Worm (Caenorhabditis elegans) whole organism, L1 larva: ENCODE data around the gene C18C4.7.

ENCODE experiments used
- C04F5.9 ChIP-seq: sonication (generic microtip); optimal IDR thresholded peaks from 2 replicates; lab custom pipeline; 2016; ENCODE audit warnings: missing genetic modification characterization, missing compliant biosample characterization
- C34B4.2 ChIP-seq: sonication (generic microtip); optimal IDR thresholded peaks from 2 replicates; lab custom pipeline; 2017; ENCODE audit warnings: mild to moderate bottlenecking, missing genetic modification characterization, missing compliant biosample characterization
- ceh-8 ChIP-seq: fragments of 200-800 bp; sonication (Bioruptor generic); optimal IDR thresholded peaks from 2 replicates; lab custom pipeline; 2018; ENCODE audit warnings: mild to moderate bottlenecking, missing genetic modification characterization, moderate library complexity, missing compliant biosample characterization
- ceh-88 ChIP-seq: fragments of 200-800 bp; sonication (Bioruptor generic); IDR thresholded peaks from 2 replicates; pipeline ENCODE4 v1.3.6; 2022; ENCODE audit warnings: missing genetic modification characterization, missing compliant biosample characterization
- ces-1 ChIP-seq: fragments of 150-350 bp; optimal IDR thresholded peaks from 2 replicates; lab custom pipeline; 2014; ENCODE audit warnings: missing biosample characterization, missing genetic modification reagents, missing genetic modification characterization
- dpl-1 ChIP-seq, 3 experiments: fragments of 150-350 bp in 2 of 3; sonication (generic microtip) in 1 of 3; optimal IDR thresholded peaks; 2 replicates each; lab custom pipeline; 2014 to 2017; ENCODE audit warnings: missing biosample characterization in 3 of 3, missing genetic modification characterization in 3 of 3, missing genetic modification reagents in 3 of 3
- efl-3 ChIP-seq: fragments of 200-800 bp; sonication (Bioruptor generic); optimal IDR thresholded peaks from 2 replicates; lab custom pipeline; 2018; ENCODE audit warnings: mild to moderate bottlenecking, missing genetic modification characterization, missing compliant biosample characterization
- elt-2 ChIP-seq: sonication (generic microtip); optimal IDR thresholded peaks from 2 replicates; lab custom pipeline; 2016; ENCODE audit warnings: missing genetic modification characterization, mild to moderate bottlenecking, inconsistent platforms, missing compliant biosample characterization, missing genetic modification reagents
- elt-3 ChIP-seq, 6 experiments: fragments of 150-350 bp in 1 of 6; sonication (generic microtip); optimal IDR thresholded peaks; 2 replicates each; lab custom pipeline; 2017 to 2018; ENCODE audit warnings: missing biosample characterization in 6 of 6, missing genetic modification characterization in 6 of 6, inconsistent platforms in 1 of 6
- ets-5 ChIP-seq: fragments of 200-800 bp; sonication (Bioruptor generic); IDR thresholded peaks from 2 replicates; pipeline ENCODE4 v1.3.6; 2022; ENCODE audit warnings: missing genetic modification characterization, missing compliant biosample characterization
- fkh-8 ChIP-seq: sonication (generic microtip); optimal IDR thresholded peaks from 2 replicates; lab custom pipeline; 2016; ENCODE audit warnings: mild to moderate bottlenecking, missing genetic modification characterization, missing compliant biosample characterization
- fos-1 ChIP-seq: fragments of 150-350 bp; optimal IDR thresholded peaks from 2 replicates; lab custom pipeline; 2014; ENCODE audit warnings: missing biosample characterization, missing genetic modification characterization
- hlh-17 ChIP-seq: fragments of 200-800 bp; sonication (Bioruptor generic); optimal IDR thresholded peaks from 2 replicates; lab custom pipeline; 2018; ENCODE audit warnings: missing genetic modification characterization, mild to moderate bottlenecking, missing compliant biosample characterization, moderate library complexity, borderline replicate concordance
- hlh-4 ChIP-seq: sonication (generic microtip); optimal IDR thresholded peaks from 2 replicates; lab custom pipeline; 2016; ENCODE audit warnings: mild to moderate bottlenecking, missing genetic modification characterization, missing compliant biosample characterization
- hpl-2 ChIP-seq: fragments of 150-350 bp; optimal IDR thresholded peaks from 2 replicates; lab custom pipeline; 2014; ENCODE audit warnings: missing biosample characterization, missing genetic modification reagents, missing genetic modification characterization
- irx-1 ChIP-seq: sonication (generic microtip); optimal IDR thresholded peaks from 2 replicates; lab custom pipeline; 2016; ENCODE audit warnings: missing genetic modification characterization, missing compliant biosample characterization
- isw-1 ChIP-seq: fragments of 200-800 bp; sonication (Bioruptor generic); IDR thresholded peaks from 2 replicates; pipeline ENCODE4 v1.3.6; 2022; ENCODE audit warnings: missing genetic modification characterization, missing compliant biosample characterization
- lin-14 ChIP-seq: fragments of 200-800 bp; sonication (Bioruptor generic); optimal IDR thresholded peaks from 2 replicates; lab custom pipeline; 2018; ENCODE audit warnings: mild to moderate bottlenecking, missing genetic modification characterization, moderate library complexity, missing compliant biosample characterization
- lin-35 ChIP-seq, 2 experiments: fragments of 150-350 bp; optimal IDR thresholded peaks; 2 replicates each; lab custom pipeline; 2014; ENCODE audit warnings: missing biosample characterization in 2 of 2, missing genetic modification characterization in 2 of 2, missing genetic modification reagents in 2 of 2
- lsy-2 ChIP-seq, 2 experiments: fragments of 150-350 bp; optimal IDR thresholded peaks; 2 replicates each; lab custom pipeline; 2014; ENCODE audit warnings: missing biosample characterization in 2 of 2, missing genetic modification characterization in 2 of 2
- mep-1 ChIP-seq: fragments of 150-350 bp; optimal IDR thresholded peaks from 2 replicates; lab custom pipeline; 2014; ENCODE audit warnings: missing biosample characterization, missing genetic modification characterization
- nhr-20 ChIP-seq: sonication (generic microtip); optimal IDR thresholded peaks from 2 replicates; lab custom pipeline; 2016; ENCODE audit warnings: mild to moderate bottlenecking, missing genetic modification characterization, missing compliant biosample characterization
- nhr-47 ChIP-seq: sonication (generic microtip); optimal IDR thresholded peaks from 2 replicates; lab custom pipeline; 2016; ENCODE audit warnings: mild to moderate bottlenecking, missing genetic modification characterization, moderate library complexity, missing compliant biosample characterization
- nhr-71 ChIP-seq: sonication (generic microtip); optimal IDR thresholded peaks from 2 replicates; lab custom pipeline; 2016; ENCODE audit warnings: mild to moderate bottlenecking, missing genetic modification characterization, moderate library complexity, missing compliant biosample characterization
- nhr-85 ChIP-seq: sonication (generic microtip); peaks from one replicate; lab custom pipeline; 2016; ENCODE audit warnings: missing genetic modification characterization, inconsistent platforms, missing compliant biosample characterization
- nhr-90 ChIP-seq: sonication (generic microtip); optimal IDR thresholded peaks from 2 replicates; lab custom pipeline; 2016; ENCODE audit warnings: mild to moderate bottlenecking, missing genetic modification characterization, missing compliant biosample characterization; ENCODE audit not compliant: poor library complexity
- pag-3 ChIP-seq: sonication (generic microtip); optimal IDR thresholded peaks from 2 replicates; lab custom pipeline; 2017; ENCODE audit warnings: missing genetic modification characterization, mild to moderate bottlenecking, missing compliant biosample characterization, antibody characterized with exemption, borderline replicate concordance; ENCODE audit not compliant: insufficient read depth
- pax-3 ChIP-seq: fragments of 200-800 bp; sonication (Bioruptor generic); optimal IDR thresholded peaks from 2 replicates; lab custom pipeline; 2018; ENCODE audit warnings: mild to moderate bottlenecking, missing genetic modification characterization, moderate library complexity, missing compliant biosample characterization
- pqm-1 ChIP-seq: sonication (generic microtip); optimal IDR thresholded peaks from 3 replicates; lab custom pipeline; 2017; ENCODE audit warnings: missing biosample characterization, missing genetic modification characterization
- rnt-1 ChIP-seq: sonication (generic microtip); optimal IDR thresholded peaks from 2 replicates; lab custom pipeline; 2016; ENCODE audit warnings: mild to moderate bottlenecking, missing genetic modification characterization, moderate library complexity, missing compliant biosample characterization
- sox-4 ChIP-seq: sonication (generic microtip); optimal IDR thresholded peaks from 2 replicates; lab custom pipeline; 2016; ENCODE audit warnings: missing genetic modification characterization, missing compliant biosample characterization
- sup-37 ChIP-seq: fragments of 200-800 bp; sonication (Bioruptor generic); optimal IDR thresholded peaks from 2 replicates; lab custom pipeline; 2018; ENCODE audit warnings: mild to moderate bottlenecking, missing genetic modification characterization, missing compliant biosample characterization
- tbx-2 ChIP-seq: sonication (generic microtip); optimal IDR thresholded peaks from 2 replicates; lab custom pipeline; 2016; ENCODE audit warnings: missing genetic modification characterization, missing compliant biosample characterization
- unc-130 ChIP-seq: fragments of 150-350 bp; optimal IDR thresholded peaks from 2 replicates; lab custom pipeline; 2017; ENCODE audit warnings: missing biosample characterization, missing genetic modification characterization, inconsistent platforms
- unc-62 ChIP-seq: fragments of 150-350 bp; optimal IDR thresholded peaks from 2 replicates; lab custom pipeline; 2014; ENCODE audit warnings: missing biosample characterization, missing genetic modification reagents, missing genetic modification characterization
- zip-4 ChIP-seq: fragments of 200-800 bp; sonication (Bioruptor generic); optimal IDR thresholded peaks from 2 replicates; lab custom pipeline; 2018; ENCODE audit warnings: mild to moderate bottlenecking, missing genetic modification characterization, moderate library complexity, missing compliant biosample characterization
- ztf-11 ChIP-seq, 2 experiments: sonication (generic microtip); optimal IDR thresholded peaks; 2 replicates each; lab custom pipeline; 2016 to 2017; ENCODE audit warnings: missing genetic modification characterization in 2 of 2, missing biosample characterization in 1 of 2, missing compliant biosample characterization in 1 of 2

C18C4.7 gene

ce11 chrV:5567119-5567518 lies at the start of gene C18C4.7:
C18C4.7 (minus strand) TSS chrV:5567219.
- no peak for TF ChIP-seq pqm-1 (tag; lab: Kevin White, UChicago)
- no peak for TF ChIP-seq elt-2 (tag; lab: Kevin White, UChicago)
- no peak for TF ChIP-seq zip-4 (GFP tag; lab: Kevin White, UChicago)
- TF ChIP-seq hpl-2 (GFP tag; lab: Kevin White, UChicago): no peak
- no peak for TF ChIP-seq hlh-4
- no peak for TF ChIP-seq irx-1
- TF ChIP-seq nhr-85 (tag; lab: Kevin White, UChicago): no peak
- no peak for TF ChIP-seq mep-1 (tag; lab: Kevin White, UChicago)
- TF ChIP-seq lsy-2 (tag; optimal IDR thresholded peaks at IDR 0.05; lab: Kevin White, UChicago): no peak
- TF ChIP-seq sox-4 (tag; lab: Kevin White, UChicago): no peak
- no peak for TF ChIP-seq ceh-8 (GFP tag; lab: Kevin White, UChicago)
- TF ChIP-seq nhr-20 (tag; lab: Kevin White, UChicago): no peak

DNA sequence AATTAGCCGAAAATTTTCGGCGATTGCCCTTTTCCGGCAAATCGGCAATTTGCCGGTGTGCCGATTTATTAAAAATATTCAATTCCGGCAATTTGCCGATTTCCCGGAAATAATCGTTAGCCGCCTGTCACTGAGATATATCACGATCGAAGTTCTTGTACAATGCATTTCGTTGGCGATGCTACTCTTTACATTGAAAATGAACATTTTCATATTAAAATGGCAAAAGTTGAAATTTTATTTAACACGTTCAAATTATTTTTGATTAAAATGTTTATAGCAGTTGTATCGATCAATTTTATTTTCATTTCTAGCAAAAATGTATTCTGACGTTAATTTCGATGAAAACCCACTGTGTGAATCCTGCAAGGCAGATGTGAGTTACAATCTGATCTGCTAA lies 47.7 kb upstream of the C18C4.7 start, which contains the start of gene M03E7.3:
TSS of gene M03E7.3 (plus strand) at position 301 of the 400 bp plus-strand sequence.
- TF ChIP-seq rnt-1 (tag; lab: Kevin White, UChicago): no peak
- TF ChIP-seq fkh-8: no peak
- TF ChIP-seq nhr-90 (tag; lab: Kevin White, UChicago): no peak
- TF ChIP-seq efl-3 (GFP tag; lab: Kevin White, UChicago): no peak

DNA sequence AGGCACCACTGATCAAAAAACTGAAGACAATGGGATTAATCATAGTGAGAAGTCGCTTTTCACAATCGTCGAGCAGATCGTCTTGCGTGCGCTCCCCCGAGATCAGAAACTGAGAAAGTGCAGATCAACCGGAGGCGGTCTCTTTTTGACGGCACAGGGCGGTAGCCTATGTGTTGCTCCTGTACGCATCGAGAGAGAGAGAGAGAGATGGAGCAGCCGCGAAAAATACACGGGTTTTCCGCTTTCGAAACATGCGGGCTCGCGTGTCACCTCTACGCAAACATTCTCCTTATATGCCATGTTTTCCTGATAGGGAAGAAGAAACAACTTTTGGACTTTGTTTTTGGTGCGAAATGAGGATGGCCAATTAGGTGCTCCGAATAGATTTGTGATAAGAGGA lies 46.1 kb upstream of the C18C4.7 start, which contains the start of gene lrpc-1:
TSS of gene lrpc-1 (minus strand) at position 101 of the 400 bp plus-strand sequence.
- TF ChIP-seq dpl-1 (GFP tag; optimal IDR thresholded peaks at IDR 0.05; lab: Kevin White, UChicago) (no peak), unc-130 (tag; lab: Kevin White, UChicago) (no peak), nhr-71 (tag; lab: Kevin White, UChicago) (no peak), irx-1 (no peak), elt-2 (tag; lab: Kevin White, UChicago) (no peak), sup-37 (GFP tag; lab: Kevin White, UChicago) (no peak), fos-1 (tag; lab: Kevin White, UChicago) (no peak)

ce11 chrV:5610186-5610585 lies 43.2 kb upstream of the C18C4.7 start:
- no peak for TF ChIP-seq ces-1 (GFP tag; lab: Kevin White, UChicago)
- TF ChIP-seq, all 84 proteins: peak for 0

- TF ChIP-seq pag-3 (tag; lab: Kevin White, UChicago) (no peak), rnt-1 (tag; lab: Kevin White, UChicago) (peak; percentile 38)
These were observed 39.2 kb upstream of the C18C4.7 start, which contains the start of gene CD4.1 for ce11 chrV:5606255-5606654. CD4.1 (plus strand) TSS chrV:5606555.

- TF ChIP-seq sox-4 (tag; lab: Kevin White, UChicago) (no peak), lin-35 (GFP tag; optimal IDR thresholded peaks at IDR 0.05; lab: Kevin White, UChicago) (no peak), tbx-2 (tag; lab: Kevin White, UChicago) (no peak), nhr-90 (tag; lab: Kevin White, UChicago) (no peak), C04F5.9 (tag; lab: Kevin White, UChicago) (no peak), elt-3 (tag; optimal IDR thresholded peaks at IDR 0.05; lab: Kevin White, UChicago) (no peak), ceh-88 (GFP tag; lab: Robert Waterston, UW) (no peak), C34B4.2 (tag; lab: Kevin White, UChicago) (no peak), unc-62 (no peak), ets-5 (GFP tag; lab: Robert Waterston, UW) (no peak), ztf-11 (tag; optimal IDR thresholded peaks at IDR 0.05; lab: Kevin White, UChicago) (no peak), lin-14 (GFP tag; lab: Kevin White, UChicago) (no peak), hlh-17 (GFP tag; lab: Kevin White, UChicago) (no peak), isw-1 (GFP tag; lab: Robert Waterston, UW) (no peak), nhr-47 (no peak), pax-3 (tag; lab: Kevin White, UChicago) (no peak)
These were observed 34.2 kb upstream of the C18C4.7 start, which contains the start of gene CD4.8 for ce11 chrV:5601263-5601662. CD4.8 (minus strand) TSS chrV:5601363.
